Worm (Caenorhabditis elegans) whole organism, early embryonic: Measurements from ENCODE around the gene T26H5.14.

ENCODE experiments used
- B0310.2 ChIP-seq: sonication (generic microtip); optimal IDR thresholded peaks from 2 replicates; lab custom pipeline; 2016; ENCODE audit warnings: mild to moderate bottlenecking, missing genetic modification characterization, missing compliant biosample characterization
- F13C5.2 ChIP-seq: sonication (generic microtip); optimal IDR thresholded peaks from 2 replicates; lab custom pipeline; 2017; ENCODE audit warnings: mild to moderate bottlenecking, missing genetic modification characterization, inconsistent platforms, missing compliant biosample characterization
- aly-1 ChIP-seq: sonication (generic microtip); optimal IDR thresholded peaks from 2 replicates; lab custom pipeline; 2016; ENCODE audit warnings: missing genetic modification characterization, missing compliant biosample characterization
- ama-1 ChIP-seq: fragments of 150-350 bp; optimal IDR thresholded peaks from 2 replicates; lab custom pipeline; 2014
- ceh-13 ChIP-seq: fragments of 200-800 bp; sonication (Bioruptor generic); optimal IDR thresholded peaks from 2 replicates; lab custom pipeline; 2018; ENCODE audit warnings: mild to moderate bottlenecking, missing genetic modification characterization, missing compliant biosample characterization
- ceh-36 ChIP-seq: sonication (generic microtip); optimal IDR thresholded peaks from 2 replicates; lab custom pipeline; 2016; ENCODE audit warnings: missing genetic modification characterization, inconsistent platforms, missing compliant biosample characterization
- ets-7 ChIP-seq: sonication (generic microtip); optimal IDR thresholded peaks from 2 replicates; lab custom pipeline; 2016; ENCODE audit warnings: missing genotype, missing genetic modification characterization, missing compliant biosample characterization
- flt-1 ChIP-seq: fragments of 200-800 bp; sonication (Bioruptor generic); IDR thresholded peaks from 2 replicates; pipeline ENCODE4 v1.3.6; 2022; ENCODE audit warnings: missing genetic modification characterization, missing compliant biosample characterization
- hmbx-1 ChIP-seq: sonication (generic microtip); optimal IDR thresholded peaks from 2 replicates; lab custom pipeline; 2016; ENCODE audit warnings: mild to moderate bottlenecking, missing genetic modification characterization, missing compliant biosample characterization
- hmg-4 ChIP-seq: fragments of 200-800 bp; sonication (Bioruptor generic); optimal IDR thresholded peaks from 2 replicates; lab custom pipeline; 2018; ENCODE audit warnings: mild to moderate bottlenecking, missing genetic modification characterization, missing compliant biosample characterization
- hnd-1 ChIP-seq: sonication (generic microtip); optimal IDR thresholded peaks from 2 replicates; lab custom pipeline; 2016; ENCODE audit warnings: missing genetic modification characterization, missing compliant biosample characterization
- pes-1 ChIP-seq: fragments of 200-800 bp; sonication (Bioruptor generic); IDR thresholded peaks from 2 replicates; pipeline ENCODE4 v1.3.6; 2022; ENCODE audit warnings: missing genetic modification reagents, missing genetic modification characterization, missing compliant biosample characterization
- scrt-1 ChIP-seq: fragments of 200-800 bp; sonication (Bioruptor generic); IDR thresholded peaks from 2 replicates; pipeline ENCODE4 v1.3.6; 2022; ENCODE audit warnings: missing genetic modification characterization, missing compliant biosample characterization
- sea-1 ChIP-seq: fragments of 200-800 bp; sonication (Bioruptor generic); conservative IDR thresholded peaks from 2 replicates; pipeline ENCODE4 v1.3.6; 2022; ENCODE audit warnings: missing genetic modification characterization, missing compliant biosample characterization
- tbx-11 ChIP-seq: fragments of 200-800 bp; sonication (Bioruptor generic); IDR thresholded peaks from 2 replicates; pipeline ENCODE4 v1.3.6; 2022; ENCODE audit warnings: missing genetic modification characterization, missing compliant biosample characterization
- tbx-37 ChIP-seq: fragments of 200-800 bp; sonication (Bioruptor generic); conservative IDR thresholded peaks from 2 replicates; pipeline ENCODE4 v1.3.6; 2022; ENCODE audit warnings: missing genetic modification reagents, missing genetic modification characterization, missing compliant biosample characterization
- tra-4 ChIP-seq: sonication (generic microtip); optimal IDR thresholded peaks from 2 replicates; lab custom pipeline; 2017; ENCODE audit warnings: missing genetic modification characterization, missing compliant biosample characterization

T26H5.14 gene

ce11 chrV:15448865-15449264 lies at the start of gene T26H5.14:
Gene T26H5.14 (plus strand): TSS chrV:15449165.
- TF ChIP-seq pes-1 (GFP tag; lab: Robert Waterston, UW) (no peak), ama-1 (lab: Kevin White, UChicago) (no peak), ets-7 (tag; lab: Kevin White, UChicago) (no peak), tbx-37 (no peak), B0310.2 (tag; lab: Kevin White, UChicago) (no peak), hnd-1 (no peak), F13C5.2 (tag; lab: Kevin White, UChicago) (no peak), hmbx-1 (tag; lab: Kevin White, UChicago) (no peak), sea-1 (no peak), tra-4 (tag; lab: Kevin White, UChicago) (no peak), tbx-11 (GFP tag; lab: Robert Waterston, UW) (no peak)

DNA sequence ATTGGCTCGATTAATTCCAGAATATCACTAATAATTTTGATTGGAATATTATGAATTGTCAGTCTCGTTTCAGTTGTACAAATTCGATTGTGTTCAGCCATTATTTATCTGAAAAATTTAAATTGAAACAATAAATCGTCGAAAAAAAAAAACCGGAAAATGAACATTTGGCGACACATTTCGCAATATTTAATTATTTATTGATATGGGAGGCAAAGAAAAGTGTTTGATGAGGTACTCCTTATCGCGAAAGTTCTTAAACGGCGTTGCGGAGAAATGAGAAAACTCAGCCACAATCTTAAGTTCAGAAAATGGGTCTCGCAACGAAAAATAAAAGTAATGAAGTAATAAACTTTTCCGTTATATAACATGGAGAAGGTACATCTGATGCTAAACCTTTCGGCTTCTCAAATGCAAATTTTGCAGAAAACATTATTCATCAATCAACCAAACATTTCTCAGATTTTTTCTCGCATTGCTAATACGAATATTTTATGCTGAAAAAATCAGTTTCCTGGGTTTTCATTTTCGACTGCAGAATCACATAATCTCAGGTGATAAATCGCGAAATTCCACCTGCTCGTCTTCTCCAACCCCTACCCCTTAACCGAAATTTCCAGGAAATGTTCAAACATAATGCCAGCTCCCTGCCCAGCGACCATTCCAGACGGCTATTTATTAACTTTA lies 49.1 kb upstream of the T26H5.14 start, which contains the start of the genes T06E6.15 and sri-7:
T06E6.15 (minus strand) TSS at position 101 of the 687 bp plus-strand sequence.
sri-7 (plus strand) TSS at position 637 of the 687 bp plus-strand sequence.
- TF ChIP-seq aly-1 (tag; lab: Kevin White, UChicago): no peak
- no peak for TF ChIP-seq hnd-1
- no peak for TF ChIP-seq ama-1 (lab: Kevin White, UChicago)
- TF ChIP-seq hmbx-1 (tag; lab: Kevin White, UChicago): no peak
- no peak for TF ChIP-seq F13C5.2 (tag; lab: Kevin White, UChicago)
- TF ChIP-seq ceh-13 (GFP tag; lab: Kevin White, UChicago): no peak
- no peak for TF ChIP-seq sea-1
- no peak for TF ChIP-seq pes-1 (GFP tag; lab: Robert Waterston, UW)

DNA sequence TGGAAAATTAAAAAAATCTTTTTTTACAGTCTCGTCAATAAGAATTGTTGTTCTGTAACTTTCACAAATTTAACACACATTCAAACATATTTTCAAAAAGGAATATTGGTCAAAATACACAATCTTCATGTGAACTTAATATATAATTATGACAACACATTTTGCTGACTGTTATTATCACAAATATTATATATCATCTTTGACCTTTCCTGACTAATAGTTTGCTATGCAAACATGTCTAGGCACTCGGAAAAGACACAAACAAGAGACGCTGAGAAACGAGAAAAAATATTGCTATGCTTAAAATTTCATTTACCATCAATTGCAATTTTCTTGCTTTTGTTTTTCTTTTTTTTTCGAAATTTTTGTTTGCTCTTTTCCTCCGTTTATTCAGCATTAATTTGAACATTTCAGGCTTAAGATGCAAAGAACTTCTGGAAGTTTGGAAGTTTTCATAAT lies 47.1 kb upstream of the T26H5.14 start, which contains the start of gene fbxa-135:
fbxa-135 (plus strand) TSS at position 409 of the 459 bp plus-strand sequence.
- TF ChIP-seq tbx-11 (GFP tag; lab: Robert Waterston, UW): no peak
- no peak for TF ChIP-seq tbx-37
- TF ChIP-seq hmg-4 (GFP tag; lab: Kevin White, UChicago): no peak
- TF ChIP-seq hmbx-1 (tag; lab: Kevin White, UChicago): no peak
- no peak for TF ChIP-seq F13C5.2 (tag; lab: Kevin White, UChicago)
- TF ChIP-seq hnd-1: no peak
- no peak for TF ChIP-seq ama-1 (lab: Kevin White, UChicago)
- TF ChIP-seq ceh-36: no peak
- TF ChIP-seq tra-4 (tag; lab: Kevin White, UChicago): no peak
- no peak for TF ChIP-seq B0310.2 (tag; lab: Kevin White, UChicago)
- TF ChIP-seq ets-7 (tag; lab: Kevin White, UChicago): no peak
- no peak for TF ChIP-seq ceh-13 (GFP tag; lab: Kevin White, UChicago)
- no peak for TF ChIP-seq sea-1
- TF ChIP-seq scrt-1 (GFP tag; lab: Robert Waterston, UW): no peak
- no peak for TF ChIP-seq aly-1 (tag; lab: Kevin White, UChicago)
- TF ChIP-seq flt-1 (GFP tag; lab: Robert Waterston, UW): no peak
- no peak for TF ChIP-seq pes-1 (GFP tag; lab: Robert Waterston, UW)

ce11 chrV:15404859-15405258 lies 44.1 kb upstream of the T26H5.14 start, which contains the start of gene srh-258:
Gene srh-258 (plus strand): TSS chrV:15405159.
- no peak for TF ChIP-seq tra-4 (tag; lab: Kevin White, UChicago)

ce11 chrV:15406928-15407327 lies 42.0 kb upstream of the T26H5.14 start, which contains the start of gene srh-257:
Gene srh-257 (plus strand): TSS chrV:15407228.
- no peak for TF ChIP-seq pes-1 (GFP tag; lab: Robert Waterston, UW)
- no peak for TF ChIP-seq tra-4 (tag; lab: Kevin White, UChicago)
- no peak for TF ChIP-seq tbx-37
- no peak for TF ChIP-seq aly-1 (tag; lab: Kevin White, UChicago)
- TF ChIP-seq ets-7 (tag; lab: Kevin White, UChicago): no peak
- TF ChIP-seq flt-1 (GFP tag; lab: Robert Waterston, UW): no peak
- no peak for TF ChIP-seq sea-1

DNA sequence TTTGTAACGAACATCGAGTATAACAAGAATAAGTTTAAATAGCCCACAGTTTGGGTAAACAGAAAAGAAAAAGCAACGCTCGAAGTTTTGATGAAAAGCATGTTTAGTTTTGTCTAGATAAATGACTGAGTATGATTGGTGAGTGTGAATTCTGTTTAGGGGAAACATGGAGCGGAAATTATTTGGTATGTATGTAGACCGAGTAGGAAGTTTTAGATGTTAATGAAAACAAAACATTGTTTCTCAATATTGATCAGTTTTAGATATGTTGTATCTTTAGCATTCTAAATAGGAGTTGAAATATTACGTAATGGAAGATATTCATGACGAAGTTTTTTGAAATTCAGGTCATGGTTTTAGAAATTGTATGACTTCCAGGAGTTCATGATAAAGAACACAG lies 36.3 kb upstream of the T26H5.14 start, which contains the start of gene srbc-63:
srbc-63 (minus strand) TSS at position 101 of the 400 bp plus-strand sequence.
- TF ChIP-seq scrt-1 (GFP tag; lab: Robert Waterston, UW): no peak
- TF ChIP-seq F13C5.2 (tag; lab: Kevin White, UChicago): no peak
- TF ChIP-seq ama-1 (lab: Kevin White, UChicago): no peak
- no peak for TF ChIP-seq ets-7 (tag; lab: Kevin White, UChicago)
- no peak for TF ChIP-seq pes-1 (GFP tag; lab: Robert Waterston, UW)
- no peak for TF ChIP-seq sea-1
- no peak for TF ChIP-seq B0310.2 (tag; lab: Kevin White, UChicago)
- no peak for TF ChIP-seq aly-1 (tag; lab: Kevin White, UChicago)
- TF ChIP-seq tra-4 (tag; lab: Kevin White, UChicago): no peak
- no peak for TF ChIP-seq tbx-11 (GFP tag; lab: Robert Waterston, UW)
- TF ChIP-seq hmbx-1 (tag; lab: Kevin White, UChicago): no peak
- no peak for TF ChIP-seq tbx-37
- no peak for TF ChIP-seq flt-1 (GFP tag; lab: Robert Waterston, UW)
- TF ChIP-seq hnd-1: no peak
- no peak for TF ChIP-seq ceh-13 (GFP tag; lab: Kevin White, UChicago)
- TF ChIP-seq ceh-36: no peak
- TF ChIP-seq hmg-4 (GFP tag; lab: Kevin White, UChicago): no peak

ce11 chrV:15413847-15414246 lies 35.1 kb upstream of the T26H5.14 start, which contains the start of gene srh-264:
Gene srh-264 (plus strand): TSS chrV:15414147.
- TF ChIP-seq aly-1 (tag; lab: Kevin White, UChicago) (no peak), ceh-13 (GFP tag; lab: Kevin White, UChicago) (no peak), ama-1 (lab: Kevin White, UChicago) (no peak), flt-1 (GFP tag; lab: Robert Waterston, UW) (no peak), pes-1 (GFP tag; lab: Robert Waterston, UW) (no peak), tbx-37 (no peak), scrt-1 (GFP tag; lab: Robert Waterston, UW) (no peak), sea-1 (no peak), ets-7 (tag; lab: Kevin White, UChicago) (no peak), hnd-1 (no peak), F13C5.2 (tag; lab: Kevin White, UChicago) (no peak), tra-4 (tag; lab: Kevin White, UChicago) (no peak), tbx-11 (GFP tag; lab: Robert Waterston, UW) (no peak), hmg-4 (GFP tag; lab: Kevin White, UChicago) (no peak)
